Worm (Caenorhabditis elegans) whole organism, mixed stage, embryonic: ENCODE measurements around the gene F27E5.5.

Experiments
- bed-3 ChIP-seq: fragments of 200-800 bp; sonication (Bioruptor generic); optimal IDR thresholded peaks from 3 replicates; lab custom pipeline; 2018; ENCODE audit warnings: mild to moderate bottlenecking, missing genetic modification characterization, moderate library complexity, missing compliant biosample characterization
- ces-1 ChIP-seq: fragments of 150-350 bp; optimal IDR thresholded peaks from 2 replicates; lab custom pipeline; 2014; ENCODE audit warnings: missing biosample characterization, missing genetic modification reagents, missing genetic modification characterization
- elt-1 ChIP-seq: sonication (generic microtip); optimal IDR thresholded peaks from 2 replicates; lab custom pipeline; 2017; ENCODE audit warnings: missing genetic modification characterization, mild to moderate bottlenecking, missing compliant biosample characterization, antibody characterized with exemption, moderate library complexity, borderline replicate concordance; ENCODE audit not compliant: insufficient read depth
- elt-3 ChIP-seq: fragments of 150-350 bp; optimal IDR thresholded peaks from 2 replicates; lab custom pipeline; 2014; ENCODE audit warnings: missing biosample characterization, missing genetic modification characterization
- lsy-2 ChIP-seq: fragments of 150-350 bp; optimal IDR thresholded peaks from 2 replicates; lab custom pipeline; 2014; ENCODE audit warnings: missing biosample characterization, missing genetic modification characterization
- mep-1 ChIP-seq: fragments of 150-350 bp; optimal IDR thresholded peaks from 2 replicates; lab custom pipeline; 2017; ENCODE audit warnings: missing biosample characterization, missing genetic modification reagents, missing genetic modification characterization, inconsistent platforms
- nhr-237 ChIP-seq: fragments of 150-350 bp; optimal IDR thresholded peaks from 2 replicates; lab custom pipeline; 2014; ENCODE audit warnings: missing biosample characterization, missing genetic modification characterization
- nhr-28 ChIP-seq: fragments of 150-350 bp; optimal IDR thresholded peaks from 2 replicates; lab custom pipeline; 2014; ENCODE audit warnings: missing biosample characterization, missing genetic modification characterization
- snpc-4 ChIP-seq: fragments of 150-350 bp; optimal IDR thresholded peaks from 2 replicates; lab custom pipeline; 2014; ENCODE audit warnings: missing biosample characterization, missing genetic modification characterization
- sptf-1 ChIP-seq: sonication (generic microtip); optimal IDR thresholded peaks from 2 replicates; lab custom pipeline; 2017; ENCODE audit warnings: mild to moderate bottlenecking, missing genetic modification characterization, moderate library complexity, missing compliant biosample characterization
- unc-39 ChIP-seq: fragments of 150-350 bp; optimal IDR thresholded peaks from 2 replicates; lab custom pipeline; 2014; ENCODE audit warnings: missing biosample characterization, missing genetic modification characterization
- unc-62 ChIP-seq: fragments of 150-350 bp; optimal IDR thresholded peaks from 2 replicates; lab custom pipeline; 2014; ENCODE audit warnings: missing biosample characterization, missing genetic modification reagents, missing genetic modification characterization
- zip-8 ChIP-seq: fragments of 150-350 bp; optimal IDR thresholded peaks from 2 replicates; lab custom pipeline; 2014; ENCODE audit warnings: missing biosample characterization, missing genetic modification characterization
- ztf-11 ChIP-seq: fragments of 150-350 bp; optimal IDR thresholded peaks from 2 replicates; lab custom pipeline; 2014; ENCODE audit warnings: missing biosample characterization, missing genetic modification characterization

ce11 chrII:10147502-10147901 is 15.8 kb upstream of the F27E5.5 start:
- TF ChIP-seq sptf-1 (tag; lab: Kevin White, UChicago) (no peak), zip-8 (tag; lab: Kevin White, UChicago) (no peak), nhr-237 (no peak), mep-1 (tag; lab: Kevin White, UChicago) (no peak), unc-39 (tag; lab: Kevin White, UChicago) (no peak), ztf-11 (tag; lab: Kevin White, UChicago) (no peak), bed-3 (GFP tag; lab: Kevin White, UChicago) (no peak), lsy-2 (tag; lab: Kevin White, UChicago) (no peak), snpc-4 (tag; lab: Kevin White, UChicago) (no peak), ces-1 (GFP tag; lab: Kevin White, UChicago) (no peak), elt-3 (tag; lab: Kevin White, UChicago) (no peak), unc-62 (GFP tag; lab: Kevin White, UChicago) (no peak), nhr-28 (tag; lab: Kevin White, UChicago) (no peak), elt-1 (tag; lab: Kevin White, UChicago) (no peak)
